Worm (Caenorhabditis elegans) whole organism, L1 larva: ENCODE data around the gene best-7.
A peak's percentile ranks its signal among the peaks of the same experiment; 100 is the strongest.
"Not testable (repeated sequence)": the region's sequence is repeated elsewhere in the genome, so short reads cannot be mapped to it uniquely, and the experiment has no call there.

ENCODE experiments used
- C16A3.4 ChIP-seq: fragments of 150-350 bp; optimal IDR thresholded peaks from 2 replicates; lab custom pipeline; 2014; ENCODE audit warnings: missing biosample characterization, missing genetic modification characterization
- aha-1 ChIP-seq: fragments of 150-350 bp; optimal IDR thresholded peaks from 2 replicates; lab custom pipeline; 2014; ENCODE audit warnings: missing biosample characterization, missing genetic modification characterization
- aly-2 ChIP-seq: fragments of 150-350 bp; optimal IDR thresholded peaks from 2 replicates; lab custom pipeline; 2014; ENCODE audit warnings: missing biosample characterization, missing genetic modification characterization
- blmp-1 ChIP-seq: fragments of 150-350 bp; optimal IDR thresholded peaks from 2 replicates; lab custom pipeline; 2014; ENCODE audit warnings: missing biosample characterization, missing genetic modification characterization
- ceh-88 ChIP-seq: fragments of 200-800 bp; sonication (Bioruptor generic); IDR thresholded peaks from 2 replicates; pipeline ENCODE4 v1.3.6; 2022; ENCODE audit warnings: missing genetic modification characterization, missing compliant biosample characterization
- ceh-90 ChIP-seq: sonication (generic microtip); optimal IDR thresholded peaks from 2 replicates; lab custom pipeline; 2016; ENCODE audit warnings: missing genetic modification characterization, missing compliant biosample characterization
- dpl-1 ChIP-seq, 3 experiments: fragments of 150-350 bp in 2 of 3; sonication (generic microtip) in 1 of 3; optimal IDR thresholded peaks; 2 replicates each; lab custom pipeline; 2014 to 2017; ENCODE audit warnings: missing biosample characterization in 3 of 3, missing genetic modification characterization in 3 of 3, missing genetic modification reagents in 3 of 3
- efl-1 ChIP-seq, 4 experiments: fragments of 150-350 bp; optimal IDR thresholded peaks in 3 of 4; peaks in 1 of 4; 1 replicate in 1 of 4; 2 replicates in 3 of 4; lab custom pipeline; 2014; ENCODE audit warnings: missing biosample characterization in 2 of 4, missing genetic modification characterization in 2 of 4, missing genetic modification reagents in 2 of 4
- efl-3 ChIP-seq: fragments of 200-800 bp; sonication (Bioruptor generic); optimal IDR thresholded peaks from 2 replicates; lab custom pipeline; 2018; ENCODE audit warnings: mild to moderate bottlenecking, missing genetic modification characterization, missing compliant biosample characterization
- elt-2 ChIP-seq: sonication (generic microtip); optimal IDR thresholded peaks from 2 replicates; lab custom pipeline; 2016; ENCODE audit warnings: missing genetic modification characterization, mild to moderate bottlenecking, inconsistent platforms, missing compliant biosample characterization, missing genetic modification reagents
- elt-3 ChIP-seq, 6 experiments: fragments of 150-350 bp in 1 of 6; sonication (generic microtip); optimal IDR thresholded peaks; 2 replicates each; lab custom pipeline; 2017 to 2018; ENCODE audit warnings: missing biosample characterization in 6 of 6, missing genetic modification characterization in 6 of 6, inconsistent platforms in 1 of 6
- fkh-10 ChIP-seq: sonication (generic microtip); optimal IDR thresholded peaks from 2 replicates; lab custom pipeline; 2017; ENCODE audit warnings: missing biosample characterization, missing genetic modification reagents, missing genetic modification characterization
- fos-1 ChIP-seq: fragments of 150-350 bp; optimal IDR thresholded peaks from 2 replicates; lab custom pipeline; 2014; ENCODE audit warnings: missing biosample characterization, missing genetic modification characterization
- hpl-2 ChIP-seq: fragments of 150-350 bp; optimal IDR thresholded peaks from 2 replicates; lab custom pipeline; 2014; ENCODE audit warnings: missing biosample characterization, missing genetic modification reagents, missing genetic modification characterization
- isw-1 ChIP-seq: fragments of 200-800 bp; sonication (Bioruptor generic); IDR thresholded peaks from 2 replicates; pipeline ENCODE4 v1.3.6; 2022; ENCODE audit warnings: missing genetic modification characterization, missing compliant biosample characterization
- lin-35 ChIP-seq, 2 experiments: fragments of 150-350 bp; optimal IDR thresholded peaks; 2 replicates each; lab custom pipeline; 2014; ENCODE audit warnings: missing biosample characterization in 2 of 2, missing genetic modification characterization in 2 of 2, missing genetic modification reagents in 2 of 2
- lsy-2 ChIP-seq, 2 experiments: fragments of 150-350 bp; optimal IDR thresholded peaks; 2 replicates each; lab custom pipeline; 2014; ENCODE audit warnings: missing biosample characterization in 2 of 2, missing genetic modification characterization in 2 of 2
- mdl-1 ChIP-seq, 2 experiments: fragments of 150-350 bp; optimal IDR thresholded peaks; 2 replicates each; lab custom pipeline; 2014 to 2017; ENCODE audit warnings: missing biosample characterization in 2 of 2, missing genetic modification characterization in 2 of 2, inconsistent platforms in 1 of 2
- mef-2 ChIP-seq: fragments of 150-350 bp; optimal IDR thresholded peaks from 2 replicates; lab custom pipeline; 2014; ENCODE audit warnings: missing biosample characterization, missing genetic modification characterization
- nhr-19 ChIP-seq: fragments of 200-800 bp; sonication (Bioruptor generic); conservative IDR thresholded peaks from 2 replicates; pipeline ENCODE4 v1.3.6; 2022; ENCODE audit warnings: missing genetic modification characterization, missing compliant biosample characterization
- nhr-237 ChIP-seq: fragments of 150-350 bp; optimal IDR thresholded peaks from 2 replicates; lab custom pipeline; 2014; ENCODE audit warnings: missing biosample characterization, missing genetic modification characterization
- nhr-28 ChIP-seq: fragments of 150-350 bp; optimal IDR thresholded peaks from 2 replicates; lab custom pipeline; 2014; ENCODE audit warnings: missing biosample characterization, missing genetic modification characterization
- nhr-71 ChIP-seq: sonication (generic microtip); optimal IDR thresholded peaks from 2 replicates; lab custom pipeline; 2016; ENCODE audit warnings: mild to moderate bottlenecking, missing genetic modification characterization, moderate library complexity, missing compliant biosample characterization
- nhr-76 ChIP-seq: sonication (generic microtip); optimal IDR thresholded peaks from 2 replicates; lab custom pipeline; 2017; ENCODE audit warnings: missing biosample characterization, missing genetic modification characterization
- nhr-77 ChIP-seq: fragments of 150-350 bp; optimal IDR thresholded peaks from 2 replicates; lab custom pipeline; 2014; ENCODE audit warnings: missing biosample characterization, missing genetic modification characterization
- nhr-85 ChIP-seq: sonication (generic microtip); peaks from one replicate; lab custom pipeline; 2016; ENCODE audit warnings: missing genetic modification characterization, inconsistent platforms, missing compliant biosample characterization
- pax-3 ChIP-seq: fragments of 200-800 bp; sonication (Bioruptor generic); optimal IDR thresholded peaks from 2 replicates; lab custom pipeline; 2018; ENCODE audit warnings: mild to moderate bottlenecking, missing genetic modification characterization, moderate library complexity, missing compliant biosample characterization
- rnt-1 ChIP-seq: sonication (generic microtip); optimal IDR thresholded peaks from 2 replicates; lab custom pipeline; 2016; ENCODE audit warnings: mild to moderate bottlenecking, missing genetic modification characterization, moderate library complexity, missing compliant biosample characterization
- skn-1 ChIP-seq: fragments of 150-350 bp; optimal IDR thresholded peaks from 2 replicates; lab custom pipeline; 2014; ENCODE audit warnings: missing biosample characterization, missing genetic modification characterization
- snpc-4 ChIP-seq: fragments of 150-350 bp; optimal IDR thresholded peaks from 2 replicates; lab custom pipeline; 2014; ENCODE audit warnings: missing biosample characterization, missing genetic modification characterization
- sptf-1 ChIP-seq: fragments of 150-350 bp; optimal IDR thresholded peaks from 2 replicates; lab custom pipeline; 2014; ENCODE audit warnings: missing biosample characterization, missing genetic modification characterization
- unc-30 ChIP-seq: sonication (generic microtip); optimal IDR thresholded peaks from 2 replicates; lab custom pipeline; 2017; ENCODE audit warnings: missing biosample characterization, missing genetic modification characterization
- unc-86 ChIP-seq: sonication (generic microtip); optimal IDR thresholded peaks from 2 replicates; lab custom pipeline; 2016; ENCODE audit warnings: missing genetic modification characterization, missing compliant biosample characterization
- unc-98 ChIP-seq: fragments of 200-800 bp; sonication (Bioruptor generic); IDR thresholded peaks from 2 replicates; pipeline ENCODE4 v1.3.6; 2022; ENCODE audit warnings: missing genetic modification characterization, missing compliant biosample characterization
- xbp-1 ChIP-seq: sonication (generic microtip); optimal IDR thresholded peaks from 2 replicates; lab custom pipeline; 2016; ENCODE audit warnings: missing genetic modification characterization, missing compliant biosample characterization
- zip-4 ChIP-seq: fragments of 200-800 bp; sonication (Bioruptor generic); optimal IDR thresholded peaks from 2 replicates; lab custom pipeline; 2018; ENCODE audit warnings: mild to moderate bottlenecking, missing genetic modification characterization, moderate library complexity, missing compliant biosample characterization

best-7 gene

ce11 chrIV:11210781-11211256 lies 19.3 kb downstream of the best-7 start, which contains the start of gene adk-1:
Gene adk-1, minus strand, starts transcription at chrIV:11210831.
- no peak for TF ChIP-seq C16A3.4
- peak; percentile 12 to 68 for TF ChIP-seq lin-35 (GFP tag; optimal IDR thresholded peaks at IDR 0.05; lab: Kevin White, UChicago)
- TF ChIP-seq dpl-1 (GFP tag; optimal IDR thresholded peaks at IDR 0.05; lab: Kevin White, UChicago) = peak in 2 of 3 experiments; percentile 57 to 75
- TF ChIP-seq efl-1 (optimal IDR thresholded peaks at IDR 0.05; lab: Kevin White, UChicago) = peak in 1 of 2 experiments; percentile 68
- peak; percentile 73 to 97 for TF ChIP-seq efl-1 (GFP tag; optimal IDR thresholded peaks at IDR 0.05 in 1 of 2; lab: Kevin White, UChicago)
- TF ChIP-seq blmp-1 (tag; lab: Kevin White, UChicago) = peak; percentile 6
- TF ChIP-seq lsy-2 (tag; optimal IDR thresholded peaks at IDR 0.05; lab: Kevin White, UChicago) = peak; percentile 11 to 49
- TF ChIP-seq elt-3 (tag; optimal IDR thresholded peaks at IDR 0.05; lab: Kevin White, UChicago) = no peak
- peak; percentile 2 for TF ChIP-seq xbp-1 (tag; lab: Kevin White, UChicago)

- TF ChIP-seq aha-1 (no peak), aly-2 (no peak), unc-86 (no peak), ceh-90 (tag; lab: Kevin White, UChicago) (no peak), nhr-76 (tag; lab: Kevin White, UChicago) (no peak), efl-1 (optimal IDR thresholded peaks at IDR 0.05; lab: Kevin White, UChicago) (no peak), efl-1 (GFP tag; optimal IDR thresholded peaks at IDR 0.05 in 1 of 2; lab: Kevin White, UChicago) (no peak), fkh-10 (GFP tag; lab: Kevin White, UChicago) (no peak), hpl-2 (no peak), elt-2 (tag; lab: Kevin White, UChicago) (no peak), nhr-28 (tag; lab: Kevin White, UChicago) (no peak)
- TF ChIP-seq, all 84 proteins: peak for 0
These were observed 22.9 kb downstream of the best-7 start, which contains the start of gene R07H5.9 for ce11 chrIV:11207186-11207585. Gene R07H5.9, plus strand, starts transcription at chrIV:11207486.

- not testable (repeated sequence) for TF ChIP-seq nhr-85; xbp-1 (tag; lab: Kevin White, UChicago); isw-1 (GFP tag; lab: Robert Waterston, UW)
These were observed 27.7 kb downstream of the best-7 start, which contains the start of gene R07H5.11 for ce11 chrIV:11202389-11202788. Gene R07H5.11, plus strand, starts transcription at chrIV:11202768.

- peak; percentile 30 for TF ChIP-seq nhr-19 (GFP tag; lab: Robert Waterston, UW)
These were observed 29.4 kb downstream of the best-7 start for ce11 chrIV:11200682-11201081.

- TF ChIP-seq rnt-1 (tag; lab: Kevin White, UChicago) (peak; percentile 2), isw-1 (GFP tag; lab: Robert Waterston, UW) (peak; percentile 15; the same call in 1 of the 2 replicates)
These were observed 31.1 kb downstream of the best-7 start, which contains the start of gene R07H5.16 for ce11 chrIV:11198983-11199382. Gene R07H5.16, plus strand, starts transcription at chrIV:11199330.

ce11 chrIV:11189411-11189810 lies 40.7 kb downstream of the best-7 start, which contains the start of gene fbxb-79:
Gene fbxb-79, minus strand, starts transcription at chrIV:11189511.
- no peak for TF ChIP-seq unc-30 (tag; lab: Kevin White, UChicago)

- TF ChIP-seq nhr-237 = no peak
- TF ChIP-seq nhr-71 (tag; lab: Kevin White, UChicago) = no peak
- no peak for TF ChIP-seq sptf-1 (tag; lab: Kevin White, UChicago)
- no peak for TF ChIP-seq nhr-85
These were observed 43.4 kb downstream of the best-7 start, which contains the start of gene sdz-27 for ce11 chrIV:11186729-11187128. Gene sdz-27, plus strand, starts transcription at chrIV:11187029.

- no peak for TF ChIP-seq nhr-85
- no peak for TF ChIP-seq mdl-1 (tag; optimal IDR thresholded peaks at IDR 0.05; lab: Kevin White, UChicago)
- no peak for TF ChIP-seq unc-98 (GFP tag; lab: Robert Waterston, UW)
- TF ChIP-seq lsy-2 (tag; optimal IDR thresholded peaks at IDR 0.05; lab: Kevin White, UChicago) = no peak
- TF ChIP-seq fos-1 (tag; lab: Kevin White, UChicago) = no peak
- no peak for TF ChIP-seq nhr-77 (tag; lab: Kevin White, UChicago)
- TF ChIP-seq efl-1 (optimal IDR thresholded peaks at IDR 0.05; lab: Kevin White, UChicago) = no peak
- TF ChIP-seq efl-1 (GFP tag; optimal IDR thresholded peaks at IDR 0.05 in 1 of 2; lab: Kevin White, UChicago) = no peak
- no peak for TF ChIP-seq ceh-88
- no peak for TF ChIP-seq pax-3
- TF ChIP-seq mef-2 = no peak
- TF ChIP-seq snpc-4 (tag; lab: Kevin White, UChicago) = no peak
- no peak for TF ChIP-seq zip-4 (GFP tag; lab: Kevin White, UChicago)
- TF ChIP-seq skn-1 (tag; lab: Kevin White, UChicago) = no peak
- no peak for TF ChIP-seq unc-86
- no peak for TF ChIP-seq efl-3 (GFP tag; lab: Kevin White, UChicago)
These were observed 46.1 kb downstream of the best-7 start, which contains the start of gene nuaf-3 for ce11 chrIV:11183991-11184390. Gene nuaf-3, plus strand, starts transcription at chrIV:11184291.
